Worm (Caenorhabditis elegans): ENCODE results near the gene lir-1.

DNA sequence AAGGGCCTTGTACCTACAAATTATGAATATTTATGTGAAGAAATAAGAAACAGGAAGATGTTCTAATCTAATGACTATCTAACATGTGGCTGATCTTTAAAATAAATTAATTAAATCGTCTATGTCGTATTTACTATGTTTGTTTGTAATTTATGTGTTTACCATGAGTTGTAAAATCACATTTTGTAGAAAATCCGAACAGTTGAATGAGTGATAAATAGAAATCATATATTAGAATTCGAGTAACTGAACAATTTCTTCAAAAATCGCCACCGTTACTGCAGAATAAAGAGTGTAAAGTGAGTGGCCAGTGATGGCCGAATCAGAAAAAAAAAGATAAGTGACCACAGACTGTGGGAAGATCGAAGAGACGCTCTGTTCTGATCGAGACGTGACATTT, 41.8 kb upstream of the lir-1 start:
- TF ChIP-seq W03F9.2 (tag; optimal IDR thresholded peaks at IDR 0.05) (no peak), him-1 (tag; optimal IDR thresholded peaks at IDR 0.05) (no peak), dao-5 (tag; optimal IDR thresholded peaks at IDR 0.05) (no peak)
